Worm (Caenorhabditis elegans): Measurements from ENCODE around the gene C49H3.6.

The C49H3.6 gene

DNA sequence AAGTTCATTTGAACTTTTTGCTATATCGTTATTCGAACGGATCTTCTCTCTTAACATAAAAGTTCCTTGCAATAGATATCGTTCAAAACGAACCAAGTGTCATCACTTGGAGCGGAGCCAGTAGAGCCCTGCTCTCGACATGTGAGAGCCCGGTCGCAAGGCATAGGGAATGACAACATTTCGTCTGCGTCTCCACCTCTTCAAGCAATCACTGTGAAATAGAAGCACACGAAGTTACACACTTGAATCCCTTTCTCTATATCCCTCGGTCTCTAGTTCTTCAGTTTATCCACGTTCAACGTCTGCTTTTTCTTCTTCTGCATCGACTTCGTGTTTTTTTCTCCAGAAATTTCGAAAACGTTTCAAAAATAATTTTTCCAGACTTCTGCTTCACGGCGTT, at the start of gene C49H3.6:
Gene C49H3.6 (plus strand): TSS at position 380 of the 400 bp plus-strand sequence.
- TF ChIP-seq W03F9.2 (tag; optimal IDR thresholded peaks at IDR 0.05) (no peak), dao-5 (tag; optimal IDR thresholded peaks at IDR 0.05) (no peak), him-1 (tag; optimal IDR thresholded peaks at IDR 0.05) (no peak)

ce11 chrIV:7868607-7869006, 34.9 kb upstream of the C49H3.6 start, which contains the start of gene flp-10:
Gene flp-10 (plus strand): TSS chrIV:7868907.
- no peak for TF ChIP-seq W03F9.2 (tag; optimal IDR thresholded peaks at IDR 0.05)
- TF ChIP-seq him-1 (tag; optimal IDR thresholded peaks at IDR 0.05), result no peak
- no peak for TF ChIP-seq dao-5 (tag; optimal IDR thresholded peaks at IDR 0.05)

DNA sequence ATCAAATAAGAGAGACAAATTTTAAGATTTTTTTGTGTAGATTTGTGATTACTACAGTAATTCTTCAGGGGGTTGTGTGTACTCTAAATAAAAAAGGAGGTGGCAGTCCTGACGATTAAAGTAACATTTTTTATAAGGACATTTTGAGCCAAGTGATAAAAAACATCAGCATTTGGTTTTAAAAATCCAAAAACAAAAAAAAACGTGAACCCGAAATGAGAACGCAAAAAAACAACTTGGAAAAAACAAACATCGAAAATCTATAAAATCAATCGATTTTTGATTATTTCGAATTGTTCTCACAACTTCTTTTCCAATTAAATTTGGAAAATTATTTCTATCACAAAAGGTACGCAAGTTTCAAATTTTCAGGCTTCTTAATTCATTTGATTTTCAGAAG, 33.1 kb upstream of the C49H3.6 start, which contains the start of gene T06C10.3:
Gene T06C10.3 (plus strand): TSS at position 301 of the 400 bp plus-strand sequence.
- no peak for TF ChIP-seq him-1 (tag; optimal IDR thresholded peaks at IDR 0.05)
- TF ChIP-seq dao-5 (tag; optimal IDR thresholded peaks at IDR 0.05), result no peak
- TF ChIP-seq W03F9.2 (tag; optimal IDR thresholded peaks at IDR 0.05), result no peak

DNA sequence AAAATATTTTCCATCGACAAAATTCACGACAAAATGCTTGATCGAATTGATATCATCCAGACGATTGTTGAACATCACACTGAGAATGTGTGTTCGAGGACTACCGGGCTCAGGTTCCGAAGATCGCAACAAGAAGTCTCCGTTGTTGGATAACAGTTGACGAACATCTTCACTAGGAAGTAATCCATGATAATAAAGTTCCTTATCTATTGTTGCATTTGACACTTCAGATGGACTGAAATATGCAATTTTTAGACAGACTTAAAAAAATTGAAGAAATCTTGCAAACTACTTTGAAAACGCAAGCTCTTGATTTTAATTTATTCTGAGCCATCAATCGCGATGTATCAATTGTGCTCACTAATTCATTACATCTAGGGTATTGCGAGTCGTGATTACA, 26.3 kb upstream of the C49H3.6 start:
- TF ChIP-seq him-1 (tag; optimal IDR thresholded peaks at IDR 0.05) (no peak), W03F9.2 (tag; optimal IDR thresholded peaks at IDR 0.05) (no peak), dao-5 (tag; optimal IDR thresholded peaks at IDR 0.05) (no peak)

ce11 chrIV:7877781-7878180, 25.8 kb upstream of the C49H3.6 start, which contains the start of gene kin-26:
Gene kin-26 (minus strand): TSS chrIV:7877881.
- TF ChIP-seq him-1 (tag; optimal IDR thresholded peaks at IDR 0.05), result no peak
- no peak for TF ChIP-seq W03F9.2 (tag; optimal IDR thresholded peaks at IDR 0.05)
- TF ChIP-seq dao-5 (tag; optimal IDR thresholded peaks at IDR 0.05), result no peak

DNA sequence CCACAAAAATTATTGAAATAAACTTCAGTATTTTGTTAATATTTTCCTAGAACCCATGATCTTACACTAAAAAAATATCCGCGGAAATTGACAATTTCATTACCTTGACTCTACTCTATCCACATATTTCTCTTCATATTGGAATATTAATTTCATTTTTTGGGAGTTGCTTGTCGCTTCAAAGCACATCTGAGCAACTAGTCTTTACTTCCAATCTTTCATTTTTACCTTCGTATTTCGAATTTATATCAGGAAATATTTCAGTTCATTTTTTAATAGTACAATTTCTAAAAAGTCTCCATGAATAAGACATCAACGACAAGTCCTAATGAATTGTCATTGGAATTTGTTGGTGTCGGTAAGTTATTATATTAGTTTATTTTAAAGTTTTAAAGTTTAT, 24.5 kb upstream of the C49H3.6 start, which contains the start of gene srt-73:
Gene srt-73 (plus strand): TSS at position 301 of the 400 bp plus-strand sequence.
- TF ChIP-seq W03F9.2 (tag; optimal IDR thresholded peaks at IDR 0.05), result no peak
- no peak for TF ChIP-seq him-1 (tag; optimal IDR thresholded peaks at IDR 0.05)
- TF ChIP-seq dao-5 (tag; optimal IDR thresholded peaks at IDR 0.05), result no peak

DNA sequence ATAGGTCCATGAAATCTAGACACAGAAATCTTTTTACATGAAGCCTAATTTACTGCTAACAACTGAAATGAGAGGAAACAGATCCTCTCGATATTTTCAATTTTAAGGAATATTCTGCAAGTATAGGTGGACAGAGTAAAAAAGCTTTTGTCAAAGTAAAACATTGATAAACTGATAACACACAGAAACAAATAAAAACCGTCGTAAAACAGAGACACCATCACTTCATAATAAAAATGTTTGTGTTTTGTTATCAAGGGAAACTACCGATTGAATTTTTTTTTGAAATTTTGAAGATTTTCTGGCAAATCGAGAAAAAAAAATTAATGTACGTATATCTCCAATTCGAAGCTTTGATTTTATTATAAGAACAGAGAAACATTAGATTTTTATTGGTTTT, 22.4 kb upstream of the C49H3.6 start:
- TF ChIP-seq him-1 (tag; optimal IDR thresholded peaks at IDR 0.05), result no peak
- no peak for TF ChIP-seq dao-5 (tag; optimal IDR thresholded peaks at IDR 0.05)
- TF ChIP-seq W03F9.2 (tag; optimal IDR thresholded peaks at IDR 0.05), result no peak

- no peak for TF ChIP-seq dao-5 (tag; optimal IDR thresholded peaks at IDR 0.05)
- TF ChIP-seq him-1 (tag; optimal IDR thresholded peaks at IDR 0.05), result no peak
- TF ChIP-seq W03F9.2 (tag; optimal IDR thresholded peaks at IDR 0.05), result no peak
These were observed 21.8 kb upstream of the C49H3.6 start, which contains the start of gene atic-1 for ce11 chrIV:7881726-7882125. Gene atic-1 (plus strand): TSS chrIV:7882026.

- TF ChIP-seq dao-5 (tag; optimal IDR thresholded peaks at IDR 0.05) (no peak), W03F9.2 (tag; optimal IDR thresholded peaks at IDR 0.05) (no peak), him-1 (tag; optimal IDR thresholded peaks at IDR 0.05) (no peak)
These were observed 6.1 kb upstream of the C49H3.6 start, which contains the start of gene ilys-4 for ce11 chrIV:7897443-7897842. Gene ilys-4 (minus strand): TSS chrIV:7897543.

DNA sequence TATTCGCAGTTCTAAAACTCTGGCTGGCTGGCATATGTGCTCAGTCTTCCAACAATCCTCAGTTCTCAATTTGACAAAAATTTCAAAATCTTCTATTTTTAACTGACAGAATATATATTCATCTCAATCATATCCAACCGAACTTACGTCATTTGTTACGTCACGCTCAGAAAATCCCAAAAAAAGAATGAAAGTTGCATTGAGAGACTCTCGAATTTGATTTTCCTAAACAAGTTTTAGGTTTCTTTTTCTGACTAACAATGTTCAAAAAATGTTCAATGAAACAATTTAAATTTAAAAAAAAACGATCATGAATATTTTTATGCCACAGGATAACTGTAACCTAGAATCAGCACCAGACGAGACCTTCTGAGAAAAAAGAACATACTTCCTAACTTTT, 5.6 kb upstream of the C49H3.6 start:
- no peak for TF ChIP-seq W03F9.2 (tag; optimal IDR thresholded peaks at IDR 0.05)
- no peak for TF ChIP-seq dao-5 (tag; optimal IDR thresholded peaks at IDR 0.05)
- no peak for TF ChIP-seq him-1 (tag; optimal IDR thresholded peaks at IDR 0.05)

DNA sequence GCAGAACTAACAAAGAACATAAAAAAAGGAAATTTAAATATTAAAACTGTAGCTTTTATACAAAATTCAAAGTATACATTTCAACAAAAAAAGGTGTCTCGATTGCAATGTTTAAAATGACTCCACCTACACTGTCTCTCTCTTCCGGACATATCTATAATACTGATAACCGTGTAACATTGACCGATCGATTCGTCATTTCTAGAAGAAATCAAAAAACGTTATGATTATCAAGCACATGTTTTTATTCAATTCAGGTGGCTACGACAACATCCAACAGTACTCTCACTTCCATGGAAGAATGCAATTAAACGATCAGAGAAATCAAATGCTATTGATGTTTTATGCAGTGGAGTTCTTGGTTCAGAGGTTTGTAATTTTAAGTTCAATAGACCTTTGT, 5.0 kb upstream of the C49H3.6 start:
- TF ChIP-seq W03F9.2 (tag; optimal IDR thresholded peaks at IDR 0.05) (no peak), him-1 (tag; optimal IDR thresholded peaks at IDR 0.05) (no peak)

DNA sequence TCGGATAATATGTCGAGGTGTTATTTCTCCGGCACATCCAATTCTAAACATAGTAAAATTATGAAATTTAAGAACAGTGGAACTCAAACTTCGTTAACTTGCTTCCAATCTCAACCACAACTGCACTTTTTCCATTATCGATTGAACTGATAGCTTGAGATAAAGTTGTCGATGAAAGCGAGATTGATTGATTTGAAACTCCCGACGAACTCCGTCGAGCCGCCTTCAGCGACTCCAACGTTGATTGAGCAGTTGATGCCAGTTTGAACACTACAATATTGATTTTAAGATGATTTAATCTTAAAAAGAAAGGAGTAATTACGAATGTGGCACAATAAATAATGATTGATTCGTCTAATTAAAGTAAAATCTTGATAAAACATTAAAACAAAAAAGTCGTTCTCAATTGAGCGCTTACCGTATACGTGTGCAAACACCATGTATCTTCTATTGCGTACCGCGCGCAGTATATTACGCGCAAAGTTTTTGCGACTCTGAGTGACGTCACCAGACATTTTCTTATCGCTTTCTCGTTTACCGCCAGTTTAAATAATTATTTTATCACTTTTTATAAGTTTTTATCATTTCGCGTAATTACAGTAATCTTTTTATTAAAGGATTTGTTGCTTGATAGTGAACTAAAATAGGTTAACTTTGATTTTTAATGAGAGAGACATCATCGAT, 1.2 kb upstream of the C49H3.6 start, which contains the start of gene arp-11:
Gene arp-11 (minus strand): TSS at position 51 of the 684 bp plus-strand sequence.
- no peak for TF ChIP-seq dao-5 (tag; optimal IDR thresholded peaks at IDR 0.05)
- TF ChIP-seq him-1 (tag; optimal IDR thresholded peaks at IDR 0.05), result no peak
- TF ChIP-seq W03F9.2 (tag; optimal IDR thresholded peaks at IDR 0.05), result peak; percentile 84

DNA sequence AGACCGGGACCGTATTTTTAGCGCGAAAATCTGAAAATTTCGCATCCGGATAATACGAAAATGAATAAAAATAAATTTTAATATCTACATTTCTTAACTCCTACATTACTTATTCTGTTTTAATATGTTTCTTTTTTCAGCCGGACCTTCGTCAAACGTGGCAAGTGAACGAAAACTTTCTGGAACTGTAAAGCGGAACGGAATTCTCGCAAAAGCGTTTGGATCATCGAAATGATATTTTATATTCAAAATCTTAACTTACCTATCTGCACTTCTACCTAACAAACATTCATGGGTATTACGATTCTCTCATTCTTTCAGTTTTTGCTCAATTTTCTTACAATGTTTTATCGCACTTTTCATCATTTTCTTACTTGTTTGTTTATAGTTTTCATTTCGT, 3.1 kb downstream of the C49H3.6 start:
- TF ChIP-seq dao-5 (tag; optimal IDR thresholded peaks at IDR 0.05) (no peak), him-1 (tag; optimal IDR thresholded peaks at IDR 0.05) (no peak), W03F9.2 (tag; optimal IDR thresholded peaks at IDR 0.05) (no peak)

ce11 chrIV:7909455-7910141, 6.1 kb downstream of the C49H3.6 start:
- TF ChIP-seq W03F9.2 (tag; optimal IDR thresholded peaks at IDR 0.05), result peak; percentile 33
- TF ChIP-seq him-1 (tag; optimal IDR thresholded peaks at IDR 0.05), result no peak
